Fruit fly (Drosophila melanogaster) whole organism, adult: ENCODE data around the gene CG3662.

Source experiments
- CG11617 ChIP-seq: fragments of 200-800 bp; sonication (Bioruptor generic); optimal IDR thresholded peaks from 2 replicates; lab custom pipeline; 2017; ENCODE audit warnings: mild to moderate bottlenecking, missing biosample characterization, missing genetic modification reagents, missing genetic modification characterization
- CG12768 ChIP-seq: fragments of 200-800 bp; sonication (Bioruptor generic); optimal IDR thresholded peaks from 2 replicates; lab custom pipeline; 2017; ENCODE audit warnings: missing biosample characterization, missing genetic modification characterization, mild to moderate bottlenecking, moderate library complexity, missing genetic modification reagents
- CG14711 ChIP-seq: fragments of 200-800 bp; sonication (Bioruptor generic); optimal IDR thresholded peaks from 2 replicates; lab custom pipeline; 2018; ENCODE audit warnings: missing biosample characterization, mild to moderate bottlenecking, missing genetic modification characterization, moderate library complexity
- CG1620 ChIP-seq: fragments of 200-800 bp; sonication (Bioruptor generic); optimal IDR thresholded peaks from 2 replicates; lab custom pipeline; 2016; ENCODE audit warnings: missing biosample characterization, missing genetic modification characterization
- CG33017 ChIP-seq: fragments of 200-800 bp; sonication (Bioruptor generic); optimal IDR thresholded peaks from 2 replicates; lab custom pipeline; 2018; ENCODE audit warnings: missing biosample characterization, mild to moderate bottlenecking, missing genetic modification characterization, moderate library complexity
- CG5204 ChIP-seq: fragments of 200-800 bp; sonication (Bioruptor generic); optimal IDR thresholded peaks from 2 replicates; lab custom pipeline; 2016; ENCODE audit warnings: missing biosample characterization, missing genetic modification characterization
- CG7045 ChIP-seq: fragments of 200-800 bp; sonication (Bioruptor generic); optimal IDR thresholded peaks from 2 replicates; lab custom pipeline; 2017; ENCODE audit warnings: missing biosample characterization, mild to moderate bottlenecking, missing genetic modification characterization
- CG7101 ChIP-seq: fragments of 200-800 bp; sonication (Bioruptor generic); optimal IDR thresholded peaks from 2 replicates; lab custom pipeline; 2018; ENCODE audit warnings: missing biosample characterization, mild to moderate bottlenecking, missing genetic modification characterization, moderate library complexity
- Clk ChIP-seq: fragments of 200-800 bp; sonication (Bioruptor generic); optimal IDR thresholded peaks from 2 replicates; lab custom pipeline; 2017; ENCODE audit warnings: missing biosample characterization, missing genetic modification characterization
- Crg-1 ChIP-seq: fragments of 200-800 bp; sonication (Bioruptor generic); optimal IDR thresholded peaks from 2 replicates; lab custom pipeline; 2016; ENCODE audit warnings: missing biosample characterization, missing genetic modification characterization
- Hr96 ChIP-seq: fragments of 200-800 bp; sonication (Bioruptor generic); optimal IDR thresholded peaks from 2 replicates; lab custom pipeline; 2016; ENCODE audit warnings: missing biosample characterization, missing genetic modification characterization
- Mnt ChIP-seq: fragments of 200-800 bp; sonication (Bioruptor generic); optimal IDR thresholded peaks from 2 replicates; lab custom pipeline; 2016; ENCODE audit warnings: missing biosample characterization, mild to moderate bottlenecking, missing genetic modification characterization
- bab1 ChIP-seq: fragments of 200-800 bp; sonication (Bioruptor generic); optimal IDR thresholded peaks from 3 replicates; lab custom pipeline; 2019; ENCODE audit warnings: missing biosample characterization, mild to moderate bottlenecking, missing genetic modification characterization, moderate library complexity
- cic ChIP-seq: fragments of 200-800 bp; sonication (Bioruptor generic); optimal IDR thresholded peaks from 2 replicates; lab custom pipeline; 2017; ENCODE audit warnings: missing biosample characterization, mild to moderate bottlenecking, missing genetic modification characterization, moderate library complexity
- cnc ChIP-seq, 2 experiments: fragments of >200 bp; optimal IDR thresholded peaks; 2 replicates each; lab custom pipeline; 2017
- kay ChIP-seq: fragments of 200-800 bp; sonication (Bioruptor generic); peaks from one replicate; lab custom pipeline; 2016; ENCODE audit warnings: missing biosample characterization, missing genetic modification characterization, borderline replicate concordance
- ovo ChIP-seq: fragments of 200-800 bp; sonication (Bioruptor generic); optimal IDR thresholded peaks from 2 replicates; lab custom pipeline; 2016; ENCODE audit warnings: missing biosample characterization, missing genetic modification characterization
- pad ChIP-seq: fragments of 200-800 bp; sonication (Bioruptor generic); optimal IDR thresholded peaks from 3 replicates; lab custom pipeline; 2017; ENCODE audit warnings: missing biosample characterization, missing genetic modification characterization, mild to moderate bottlenecking, moderate library complexity, missing genetic modification reagents
- tj ChIP-seq: fragments of 200-800 bp; sonication (Bioruptor generic); optimal IDR thresholded peaks from 3 replicates; lab custom pipeline; 2017; ENCODE audit warnings: missing biosample characterization, mild to moderate bottlenecking, missing genetic modification characterization, moderate library complexity
- toe ChIP-seq: fragments of 200-800 bp; sonication (Bioruptor generic); optimal IDR thresholded peaks from 2 replicates; lab custom pipeline; 2016; ENCODE audit warnings: missing biosample characterization, missing genetic modification characterization

CG3662 gene

dm6 chr2L:827049-827448 is 6.0 kb downstream of the CG3662 start:
- TF ChIP-seq Hr96 (GFP tag; lab: Kevin White, UChicago) (no peak), pad (GFP tag; lab: Kevin White, UChicago) (no peak), bab1 (no peak), CG11617 (no peak), kay (GFP tag; lab: Kevin White, UChicago) (no peak), CG33017 (tag; lab: Kevin White, UChicago) (no peak), CG7045 (GFP tag; lab: Kevin White, UChicago) (no peak), CG12768 (GFP tag; lab: Kevin White, UChicago) (no peak), tj (GFP tag; lab: Kevin White, UChicago) (no peak), Clk (GFP tag; lab: Kevin White, UChicago) (no peak), CG14711 (tag; lab: Kevin White, UChicago) (no peak), Crg-1 (GFP tag; lab: Kevin White, UChicago) (no peak), Mnt (GFP tag; lab: Kevin White, UChicago) (no peak), CG7101 (no peak), toe (GFP tag; lab: Kevin White, UChicago) (no peak), cic (GFP tag; lab: Kevin White, UChicago) (no peak), ovo (no peak), CG1620 (GFP tag; lab: Kevin White, UChicago) (no peak), cnc (optimal IDR thresholded peaks at IDR 0.05; lab: Kevin White, UChicago) (no peak), CG5204 (GFP tag; lab: Kevin White, UChicago) (no peak)

DNA sequence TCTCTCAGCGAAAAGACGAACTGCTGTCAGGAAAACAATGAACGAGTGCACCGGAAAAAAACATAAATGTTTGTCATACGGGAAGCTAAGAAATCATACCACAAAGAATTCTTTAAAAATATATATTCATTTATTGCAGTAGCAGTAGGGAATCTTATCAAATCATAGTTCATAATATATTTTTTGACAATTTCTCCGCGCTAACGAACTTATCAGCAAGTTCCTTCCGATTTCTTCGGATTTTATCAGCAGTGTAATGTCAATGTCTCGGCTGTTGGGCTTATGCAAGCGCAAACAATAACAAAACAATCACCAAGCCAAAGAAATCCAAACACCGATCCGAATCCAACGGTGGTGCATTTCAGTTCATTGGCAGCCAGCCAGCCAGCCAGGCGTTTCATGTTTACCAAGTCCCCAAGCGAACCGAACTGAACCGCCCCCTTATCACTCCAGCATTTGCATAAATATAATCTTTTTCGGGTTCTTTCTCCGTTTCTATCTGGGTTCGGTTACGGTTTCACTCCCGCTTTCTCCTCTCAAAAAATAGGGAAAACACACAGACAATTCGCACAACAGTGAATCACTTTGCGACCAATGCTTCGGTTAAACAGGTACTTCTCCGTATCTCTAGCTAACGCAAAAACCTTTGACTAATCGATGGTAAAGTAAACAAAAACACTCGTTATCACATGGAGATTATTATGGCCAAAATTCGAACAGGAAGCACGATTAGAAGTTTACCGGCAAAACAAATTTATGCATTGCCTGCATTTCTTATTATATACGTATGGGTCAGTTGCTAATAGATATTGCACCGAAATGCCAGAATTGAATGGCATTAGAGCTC is 6.7 kb downstream of the CG3662 start:
- TF ChIP-seq CG33017 (tag; lab: Kevin White, UChicago) (no peak), cic (GFP tag; lab: Kevin White, UChicago) (peak; percentile 41)

DNA sequence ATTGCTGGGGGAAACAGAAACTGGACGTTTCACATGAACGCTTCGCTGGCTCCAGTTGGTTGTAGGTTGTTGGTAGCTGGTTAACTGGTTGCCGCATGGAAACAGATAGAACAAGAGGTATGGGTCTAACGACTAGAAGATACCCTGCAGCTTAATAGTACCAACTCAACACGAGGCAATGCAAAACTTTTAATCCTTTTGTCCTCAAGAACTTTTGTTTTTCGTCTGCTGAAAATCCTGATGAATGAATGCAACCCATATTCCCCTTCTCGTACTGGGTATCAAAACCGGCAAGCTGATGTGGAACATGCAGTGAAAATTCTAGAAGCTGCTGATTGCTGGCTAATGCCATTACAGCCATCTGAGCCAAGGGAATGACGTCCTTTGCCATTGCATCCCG is 16.9 kb downstream of the CG3662 start:
- TF ChIP-seq CG5204 (GFP tag; lab: Kevin White, UChicago) = no peak
- TF ChIP-seq Mnt (GFP tag; lab: Kevin White, UChicago) = no peak
- no peak for TF ChIP-seq cic (GFP tag; lab: Kevin White, UChicago)
- TF ChIP-seq bab1 = no peak
- TF ChIP-seq CG7101 = no peak
- TF ChIP-seq CG12768 (GFP tag; lab: Kevin White, UChicago) = no peak
- no peak for TF ChIP-seq tj (GFP tag; lab: Kevin White, UChicago)
- TF ChIP-seq ovo = no peak
- no peak for TF ChIP-seq Hr96 (GFP tag; lab: Kevin White, UChicago)
- TF ChIP-seq CG33017 (tag; lab: Kevin White, UChicago) = no peak

dm6 chr2L:838786-839185 is 17.7 kb downstream of the CG3662 start:
- no peak for TF ChIP-seq CG14711 (tag; lab: Kevin White, UChicago)
- no peak for TF ChIP-seq kay (GFP tag; lab: Kevin White, UChicago)
- TF ChIP-seq CG12768 (GFP tag; lab: Kevin White, UChicago) = no peak
- TF ChIP-seq cic (GFP tag; lab: Kevin White, UChicago) = peak; percentile 5
- TF ChIP-seq CG33017 (tag; lab: Kevin White, UChicago) = no peak
- TF ChIP-seq ovo = no peak

DNA sequence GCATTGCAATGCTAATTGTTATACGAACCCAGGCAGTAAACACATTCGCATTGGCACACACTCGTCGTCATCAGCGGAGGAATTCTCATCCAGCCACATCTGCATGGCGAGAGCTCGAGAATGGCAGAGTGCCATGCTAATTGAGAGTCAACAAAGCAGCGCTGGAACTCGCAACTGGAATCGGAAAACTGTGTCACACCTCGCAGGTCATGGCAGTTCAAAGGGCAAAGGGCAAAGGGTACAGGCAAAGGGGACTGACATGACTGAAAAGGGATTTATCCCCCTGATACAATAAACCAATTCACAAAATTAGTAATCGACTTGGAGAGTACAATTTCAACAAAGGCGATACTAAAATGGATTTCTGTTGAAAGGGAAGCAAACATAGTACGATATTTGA is 18.9 kb downstream of the CG3662 start:
- TF ChIP-seq CG7045 (GFP tag; lab: Kevin White, UChicago) (peak; percentile 19), CG5204 (GFP tag; lab: Kevin White, UChicago) (no peak), Hr96 (GFP tag; lab: Kevin White, UChicago) (no peak), ovo (peak; percentile 19), Clk (GFP tag; lab: Kevin White, UChicago) (no peak), pad (GFP tag; lab: Kevin White, UChicago) (no peak), CG12768 (GFP tag; lab: Kevin White, UChicago) (peak; percentile 25), CG33017 (tag; lab: Kevin White, UChicago) (no peak), Crg-1 (GFP tag; lab: Kevin White, UChicago) (no peak), Mnt (GFP tag; lab: Kevin White, UChicago) (no peak), CG7101 (no peak), CG14711 (tag; lab: Kevin White, UChicago) (no peak)

DNA sequence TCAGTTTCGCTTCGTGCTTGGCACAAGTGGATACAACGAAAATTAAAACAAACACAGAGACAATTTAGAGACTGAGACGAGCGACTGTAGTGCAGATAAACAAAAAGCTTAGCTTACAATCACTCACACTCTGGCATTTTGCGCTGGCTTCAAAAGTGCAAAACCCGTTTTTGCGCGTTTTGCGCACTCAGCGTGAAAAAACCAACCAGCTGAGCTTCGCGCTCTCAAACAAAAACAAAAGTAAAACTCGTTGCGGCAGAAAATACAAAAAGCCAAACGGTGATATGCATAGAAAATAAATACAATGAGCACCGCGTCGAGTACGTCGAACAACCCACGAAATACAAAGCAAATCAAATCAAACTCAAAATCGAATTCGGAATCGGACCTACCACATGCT is 19.6 kb downstream of the CG3662 start:
- TF ChIP-seq bab1 (peak; percentile 10), ovo (no peak), cic (GFP tag; lab: Kevin White, UChicago) (peak; percentile 63), CG1620 (GFP tag; lab: Kevin White, UChicago) (no peak), CG7045 (GFP tag; lab: Kevin White, UChicago) (no peak), Clk (GFP tag; lab: Kevin White, UChicago) (no peak), kay (GFP tag; lab: Kevin White, UChicago) (peak; percentile 95), CG12768 (GFP tag; lab: Kevin White, UChicago) (peak; percentile 39), tj (GFP tag; lab: Kevin White, UChicago) (peak; percentile 98), CG11617 (no peak)
